Fruit fly (Drosophila melanogaster) whole organism, embryonic: Measurements from ENCODE around the gene Hph.

Experiments used
- Abd-B ChIP-seq: fragments of 200-800 bp; sonication (Bioruptor generic); optimal IDR thresholded peaks from 2 replicates; lab custom pipeline; 2018; ENCODE audit warnings: missing biosample characterization, mild to moderate bottlenecking, missing genetic modification characterization, moderate library complexity
- Antp ChIP-seq: fragments of 200-800 bp; sonication (Bioruptor generic); optimal IDR thresholded peaks from 3 replicates; lab custom pipeline; 2016; ENCODE audit warnings: missing biosample characterization, missing genetic modification characterization
- Asciz ChIP-seq: fragments of 200-800 bp; sonication (Bioruptor generic); optimal IDR thresholded peaks from 2 replicates; lab custom pipeline; 2017; ENCODE audit warnings: missing biosample characterization, mild to moderate bottlenecking, missing genetic modification characterization, missing genetic modification reagents
- CG10209 ChIP-seq: fragments of 200-800 bp; sonication (Bioruptor generic); optimal IDR thresholded peaks from 3 replicates; lab custom pipeline; 2017; ENCODE audit warnings: missing biosample characterization, mild to moderate bottlenecking, missing genetic modification characterization, missing genetic modification reagents
- CG10274 ChIP-seq: fragments of 200-800 bp; sonication (Bioruptor generic); optimal IDR thresholded peaks from 3 replicates; lab custom pipeline; 2017; ENCODE audit warnings: missing biosample characterization, mild to moderate bottlenecking, missing genetic modification characterization
- CG10321 ChIP-seq: fragments of 200-800 bp; sonication (Bioruptor generic); IDR thresholded peaks from 2 replicates; pipeline ENCODE4 v1.3.6; 2022; ENCODE audit warnings: missing biosample characterization, missing genetic modification characterization
- CG10979 ChIP-seq: fragments of 200-800 bp; sonication (Bioruptor generic); optimal IDR thresholded peaks from 2 replicates; lab custom pipeline; 2018; ENCODE audit warnings: missing biosample characterization, mild to moderate bottlenecking, missing genetic modification characterization, moderate library complexity
- CG11085 ChIP-seq: fragments of 200-800 bp; sonication (Bioruptor generic); IDR thresholded peaks from 2 replicates; pipeline ENCODE4 v1.3.6; 2022; ENCODE audit warnings: missing biosample characterization, missing genetic modification characterization
- CG11560 ChIP-seq: fragments of 200-800 bp; sonication (Bioruptor generic); IDR thresholded peaks from 3 replicates; pipeline ENCODE4 v1.3.6; 2022; ENCODE audit warnings: missing biosample characterization, missing genetic modification characterization
- CG12659 ChIP-seq: fragments of 200-800 bp; sonication (Bioruptor generic); optimal IDR thresholded peaks from 3 replicates; lab custom pipeline; 2017; ENCODE audit warnings: mild to moderate bottlenecking, missing biosample characterization, missing genetic modification reagents, missing genetic modification characterization
- CG17568 ChIP-seq: fragments of 200-800 bp; sonication (Bioruptor generic); optimal IDR thresholded peaks from 2 replicates; lab custom pipeline; 2018; ENCODE audit warnings: missing biosample characterization, mild to moderate bottlenecking, missing genetic modification characterization, moderate library complexity
- CG17802 ChIP-seq: fragments of 200-800 bp; sonication (Bioruptor generic); optimal IDR thresholded peaks from 2 replicates; lab custom pipeline; 2018; ENCODE audit warnings: missing biosample characterization, mild to moderate bottlenecking, missing genetic modification characterization, moderate library complexity
- CG18619 ChIP-seq: fragments of 200-800 bp; sonication (Bioruptor generic); optimal IDR thresholded peaks from 3 replicates; lab custom pipeline; 2017; ENCODE audit warnings: missing biosample characterization, mild to moderate bottlenecking, missing genetic modification characterization
- CG18764 ChIP-seq: fragments of 200-800 bp; sonication (Bioruptor generic); optimal IDR thresholded peaks from 3 replicates; lab custom pipeline; 2016; ENCODE audit warnings: missing biosample characterization, missing genetic modification characterization
- CG2120 ChIP-seq: fragments of 200-800 bp; sonication (Bioruptor generic); optimal IDR thresholded peaks from 3 replicates; lab custom pipeline; 2016; ENCODE audit warnings: missing biosample characterization, missing genetic modification characterization
- CG30431 ChIP-seq: fragments of 200-800 bp; sonication (Bioruptor generic); optimal IDR thresholded peaks from 2 replicates; lab custom pipeline; 2017; ENCODE audit warnings: missing biosample characterization, missing genetic modification characterization
- CG3281 ChIP-seq: fragments of 200-800 bp; sonication (Bioruptor generic); optimal IDR thresholded peaks from 3 replicates; lab custom pipeline; 2017; ENCODE audit warnings: missing biosample characterization, mild to moderate bottlenecking, missing genetic modification characterization
- CG3407 ChIP-seq: fragments of 200-800 bp; sonication (Bioruptor generic); optimal IDR thresholded peaks from 2 replicates; lab custom pipeline; 2018; ENCODE audit warnings: missing biosample characterization, mild to moderate bottlenecking, missing genetic modification characterization
- CG4360 ChIP-seq: fragments of 200-800 bp; sonication (Bioruptor generic); IDR thresholded peaks from 2 replicates; pipeline ENCODE4 v1.3.6; 2022; ENCODE audit warnings: missing biosample characterization, missing genetic modification characterization
- CG4820 ChIP-seq: fragments of 200-800 bp; sonication (Bioruptor generic); optimal IDR thresholded peaks from 3 replicates; lab custom pipeline; 2016; ENCODE audit warnings: missing biosample characterization, missing genetic modification characterization
- CG5953 ChIP-seq: fragments of 200-800 bp; sonication (Bioruptor generic); IDR thresholded peaks from 2 replicates; pipeline ENCODE4 v1.3.6; 2022; ENCODE audit warnings: missing biosample characterization, missing genetic modification characterization
- CG7271 ChIP-seq: fragments of 200-800 bp; sonication (Bioruptor generic); optimal IDR thresholded peaks from 2 replicates; lab custom pipeline; 2018; ENCODE audit warnings: missing biosample characterization, mild to moderate bottlenecking, missing genetic modification characterization, moderate library complexity
- CG7372 ChIP-seq: fragments of 200-800 bp; sonication (Bioruptor generic); IDR thresholded peaks from 2 replicates; pipeline ENCODE4 v1.3.6; 2022; ENCODE audit warnings: missing biosample characterization, missing genetic modification characterization
- CG7839 ChIP-seq: fragments of 200-800 bp; sonication (Bioruptor generic); optimal IDR thresholded peaks from 3 replicates; lab custom pipeline; 2018; ENCODE audit warnings: missing biosample characterization, mild to moderate bottlenecking, missing genetic modification characterization, moderate library complexity
- CG8281 ChIP-seq: fragments of 200-800 bp; sonication (Bioruptor generic); optimal IDR thresholded peaks from 2 replicates; lab custom pipeline; 2018; ENCODE audit warnings: missing biosample characterization, mild to moderate bottlenecking, missing genetic modification characterization, moderate library complexity
- CG8388 ChIP-seq: fragments of 200-800 bp; sonication (Bioruptor generic); optimal IDR thresholded peaks from 2 replicates; lab custom pipeline; 2019; ENCODE audit warnings: missing biosample characterization, mild to moderate bottlenecking, missing genetic modification characterization, moderate library complexity
- Chrac-16 ChIP-seq: fragments of 200-800 bp; sonication (Bioruptor generic); optimal IDR thresholded peaks from 3 replicates; lab custom pipeline; 2016; ENCODE audit warnings: missing biosample characterization, missing genetic modification characterization
- Dip2 ChIP-seq: fragments of 200-800 bp; sonication (Bioruptor generic); IDR thresholded peaks from 2 replicates; pipeline ENCODE4 v1.3.6; 2022; ENCODE audit warnings: missing biosample characterization, missing genetic modification characterization
- HLH54F ChIP-seq: fragments of 200-800 bp; sonication (Bioruptor generic); optimal IDR thresholded peaks from 3 replicates; lab custom pipeline; 2016; ENCODE audit warnings: missing biosample characterization, missing genetic modification characterization
- Hr39 ChIP-seq: fragments of >200 bp; optimal IDR thresholded peaks from 2 replicates; lab custom pipeline; 2017
- Hr51 ChIP-seq, 2 experiments: fragments of 200-800 bp; sonication (Bioruptor generic); optimal IDR thresholded peaks; 2 replicates in 1 of 2; 3 replicates in 1 of 2; lab custom pipeline; 2016 to 2018; ENCODE audit warnings: missing biosample characterization in 2 of 2, missing genetic modification characterization in 2 of 2, mild to moderate bottlenecking in 1 of 2, moderate library complexity in 1 of 2
- Ptx1 ChIP-seq: fragments of 200-800 bp; sonication (Bioruptor generic); IDR thresholded peaks from 2 replicates; pipeline ENCODE4 v1.3.6; 2022; ENCODE audit warnings: missing biosample characterization, missing genetic modification characterization
- Sin3A ChIP-seq: fragments of >200 bp; optimal IDR thresholded peaks from 2 replicates; lab custom pipeline; 2018
- ab ChIP-seq: fragments of 200-800 bp; sonication (Bioruptor generic); optimal IDR thresholded peaks from 2 replicates; lab custom pipeline; 2016; ENCODE audit warnings: missing biosample characterization, missing genetic modification characterization
- bsh ChIP-seq, 2 experiments: fragments of 200-800 bp; sonication (Bioruptor generic); optimal IDR thresholded peaks; 2 replicates each; lab custom pipeline; 2017 to 2018; ENCODE audit warnings: mild to moderate bottlenecking in 2 of 2, missing biosample characterization in 2 of 2, missing genetic modification characterization in 2 of 2, moderate library complexity in 1 of 2
- chm ChIP-seq: fragments of 200-800 bp; sonication (Bioruptor generic); IDR thresholded peaks from 2 replicates; pipeline ENCODE4 v1.3.6; 2022; ENCODE audit warnings: missing biosample characterization, missing genetic modification characterization
- da ChIP-seq: fragments of 200-800 bp; sonication (Bioruptor generic); optimal IDR thresholded peaks from 2 replicates; lab custom pipeline; 2016; ENCODE audit warnings: missing biosample characterization, missing genetic modification characterization
- hb ChIP-seq: fragments of 200-800 bp; sonication (Bioruptor generic); IDR thresholded peaks from 3 replicates; pipeline ENCODE4 v1.3.6; 2022; ENCODE audit warnings: missing biosample characterization, missing genetic modification characterization; ENCODE audit not compliant: partially characterized antibody
- lola ChIP-seq, 3 experiments: fragments of >200 bp in 2 of 3; fragments of 200-800 bp in 1 of 3; sonication (Bioruptor generic) in 1 of 3; optimal IDR thresholded peaks; 2 replicates each; lab custom pipeline; 2017 to 2019; ENCODE audit warnings: missing biosample characterization in 3 of 3, missing genetic modification characterization in 3 of 3, mild to moderate bottlenecking in 1 of 3, moderate library complexity in 1 of 3
- oc ChIP-seq: fragments of 200-800 bp; sonication (Bioruptor generic); optimal IDR thresholded peaks from 2 replicates; lab custom pipeline; 2018; ENCODE audit warnings: missing biosample characterization, mild to moderate bottlenecking, missing genetic modification characterization, moderate library complexity
- pb ChIP-seq: fragments of 200-800 bp; sonication (Bioruptor generic); optimal IDR thresholded peaks from 3 replicates; lab custom pipeline; 2016; ENCODE audit warnings: missing biosample characterization, missing genetic modification characterization
- pzg ChIP-seq: fragments of 200-800 bp; sonication (Bioruptor generic); optimal IDR thresholded peaks from 3 replicates; lab custom pipeline; 2018; ENCODE audit warnings: missing biosample characterization, mild to moderate bottlenecking, missing genetic modification characterization, moderate library complexity
- schlank ChIP-seq: fragments of 200-800 bp; sonication (Bioruptor generic); optimal IDR thresholded peaks from 2 replicates; lab custom pipeline; 2018; ENCODE audit warnings: missing biosample characterization, mild to moderate bottlenecking, missing genetic modification characterization
- tna ChIP-seq: fragments of 200-800 bp; sonication (Bioruptor generic); IDR thresholded peaks from 2 replicates; pipeline ENCODE4 v1.3.6; 2022; ENCODE audit warnings: missing biosample characterization, missing genetic modification characterization; ENCODE audit not compliant: partially characterized antibody
- trem ChIP-seq: fragments of 200-800 bp; optimal IDR thresholded peaks from 3 replicates; lab custom pipeline; 2019; ENCODE audit warnings: missing biosample characterization, mild to moderate bottlenecking, missing genetic modification characterization, moderate library complexity
- vvl ChIP-seq: fragments of 200-800 bp; sonication (Bioruptor generic); IDR thresholded peaks from 2 replicates; pipeline ENCODE4 v1.3.6; 2022; ENCODE audit warnings: missing biosample characterization, missing genetic modification characterization
- wdn ChIP-seq: fragments of 200-800 bp; sonication (Bioruptor generic); IDR thresholded peaks from 2 replicates; pipeline ENCODE4 v1.3.6; 2022; ENCODE audit warnings: missing biosample characterization, missing genetic modification characterization
- wek ChIP-seq: fragments of 200-800 bp; sonication (Bioruptor generic); optimal IDR thresholded peaks from 3 replicates; lab custom pipeline; 2018; ENCODE audit warnings: missing biosample characterization, mild to moderate bottlenecking, missing genetic modification characterization, moderate library complexity
- zfh1 ChIP-seq: fragments of 200-800 bp; sonication (Bioruptor generic); IDR thresholded peaks from 3 replicates; pipeline ENCODE4 v1.3.6; 2022; ENCODE audit warnings: missing biosample characterization, missing genetic modification characterization

Gene Hph

DNA sequence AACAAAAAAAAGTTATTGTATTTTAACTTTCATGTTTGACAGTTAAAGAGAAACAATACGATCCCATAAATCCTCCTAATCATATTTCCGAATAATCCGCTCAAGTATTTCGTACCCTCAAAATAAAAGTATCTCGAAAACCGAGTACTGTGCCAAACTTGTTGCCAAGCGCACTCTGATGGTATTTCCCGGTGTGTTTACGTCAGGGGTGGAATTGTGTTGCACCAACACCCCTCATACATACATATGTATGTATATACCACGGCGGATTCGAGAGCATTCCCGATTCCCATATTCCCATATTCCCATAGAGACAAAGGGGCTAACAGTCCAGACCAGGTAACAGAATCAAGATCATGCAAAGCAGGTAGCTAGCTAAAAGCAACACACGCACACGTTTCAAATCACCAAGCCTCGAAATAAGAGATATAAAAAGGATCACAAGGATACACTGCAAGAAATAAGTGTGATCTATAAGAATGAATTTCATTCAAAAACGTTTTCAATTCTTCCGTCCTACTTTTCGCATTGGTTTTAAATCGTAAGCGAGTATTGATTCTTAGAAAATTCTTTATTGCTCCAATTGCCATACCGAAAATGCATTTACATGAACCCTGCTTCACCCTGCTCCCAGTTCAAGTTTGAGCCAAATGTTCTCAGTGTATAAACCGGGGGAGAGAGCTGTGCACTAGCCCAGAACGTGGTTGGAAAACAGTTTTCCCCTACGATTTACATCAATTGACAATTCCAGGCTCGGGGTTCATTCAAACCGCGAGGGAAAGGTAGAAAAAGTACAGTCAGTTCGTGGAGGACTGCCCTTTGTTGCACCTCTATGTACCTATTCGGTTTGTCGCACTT, 44.7 kb upstream of the Hph start (continued):
- TF ChIP-seq CG18764 (GFP tag; lab: Kevin White, UChicago) (peak; percentile 67), pb (GFP tag; lab: Kevin White, UChicago) (peak; percentile 74), chm (peak; percentile 60; the same call in 1 of the 2 replicates), Ptx1 (GFP tag; lab: Robert Waterston, UW) (peak; percentile 28; the same call in 1 of the 2 replicates), Chrac-16 (GFP tag; lab: Kevin White, UChicago) (peak; percentile 84), Antp (GFP tag; lab: Kevin White, UChicago) (peak; percentile 80), Abd-B (GFP tag; lab: Kevin White, UChicago) (peak; percentile 74), CG11085 (GFP tag; lab: Robert Waterston, UW) (no peak), CG7839 (tag; lab: Kevin White, UChicago) (peak; percentile 74), CG2120 (no peak), Hr39 (no peak), CG10209 (GFP tag; lab: Kevin White, UChicago) (peak; percentile 80), CG5953 (GFP tag; lab: Robert Waterston, UW) (no peak), CG8281 (tag; lab: Kevin White, UChicago) (peak; percentile 24), CG10979 (tag; lab: Kevin White, UChicago) (peak; percentile 95), CG4360 (GFP tag; lab: Robert Waterston, UW) (no peak), CG12659 (peak; percentile 11), lola (GFP tag; optimal IDR thresholded peaks at IDR 0.05; lab: Kevin White, UChicago) (peak in 1 of 3 experiments; percentile 96), CG3407 (peak; percentile 55), CG30431 (GFP tag; lab: Kevin White, UChicago) (peak; percentile 80), CG10274 (GFP tag; lab: Kevin White, UChicago) (no peak), CG4820 (GFP tag; lab: Kevin White, UChicago) (peak; percentile 78), trem (tag; lab: Kevin White, UChicago) (peak; percentile 92), Asciz (GFP tag; lab: Kevin White, UChicago) (peak; percentile 8), Hr51 (GFP tag; optimal IDR thresholded peaks at IDR 0.05; lab: Kevin White, UChicago) (peak; percentile 23 to 82), ab (GFP tag; lab: Kevin White, UChicago) (peak; percentile 59), bsh (GFP tag; optimal IDR thresholded peaks at IDR 0.05; lab: Kevin White, UChicago) (peak in 1 of 2 experiments; percentile 79), zfh1 (peak; percentile 92), oc (peak; percentile 11), da (GFP tag; lab: Kevin White, UChicago) (peak; percentile 34), CG17568 (GFP tag; lab: Kevin White, UChicago) (peak; percentile 62), CG7271 (tag; lab: Kevin White, UChicago) (peak; percentile 90), Sin3A (lab: Kevin White, UChicago) (no peak), CG11560 (tag; lab: Robert Waterston, UW) (no peak), vvl (GFP tag; lab: Robert Waterston, UW) (peak; percentile 76), CG8388 (GFP tag; lab: Kevin White, UChicago) (peak; percentile 82), schlank (no peak), CG17802 (tag; lab: Kevin White, UChicago) (peak; percentile 51), pzg (GFP tag; lab: Kevin White, UChicago) (no peak), CG7372 (no peak), CG10321 (no peak), wdn (GFP tag; lab: Robert Waterston, UW) (no peak), tna (GFP tag; lab: Robert Waterston, UW) (no peak), wek (GFP tag; lab: Kevin White, UChicago) (peak; percentile 46), hb (GFP tag; lab: Robert Waterston, UW) (no peak), Dip2 (GFP tag; lab: Robert Waterston, UW) (no peak), CG3281 (GFP tag; lab: Kevin White, UChicago) (no peak), HLH54F (GFP tag; lab: Kevin White, UChicago) (peak; percentile 40), CG18619 (GFP tag; lab: Kevin White, UChicago) (peak; percentile 38)
